Worm (Caenorhabditis elegans) whole organism, L3 larva: ENCODE data around the gene Y46G5A.22.

Experiments used
- fkh-10 ChIP-seq: sonication (generic microtip); optimal IDR thresholded peaks from 2 replicates; lab custom pipeline; 2017; ENCODE audit warnings: missing biosample characterization, missing genetic modification reagents, missing genetic modification characterization
- ztf-4 ChIP-seq: fragments of 150-350 bp; optimal IDR thresholded peaks from 2 replicates; lab custom pipeline; 2014; ENCODE audit warnings: missing biosample characterization, missing genetic modification characterization

DNA sequence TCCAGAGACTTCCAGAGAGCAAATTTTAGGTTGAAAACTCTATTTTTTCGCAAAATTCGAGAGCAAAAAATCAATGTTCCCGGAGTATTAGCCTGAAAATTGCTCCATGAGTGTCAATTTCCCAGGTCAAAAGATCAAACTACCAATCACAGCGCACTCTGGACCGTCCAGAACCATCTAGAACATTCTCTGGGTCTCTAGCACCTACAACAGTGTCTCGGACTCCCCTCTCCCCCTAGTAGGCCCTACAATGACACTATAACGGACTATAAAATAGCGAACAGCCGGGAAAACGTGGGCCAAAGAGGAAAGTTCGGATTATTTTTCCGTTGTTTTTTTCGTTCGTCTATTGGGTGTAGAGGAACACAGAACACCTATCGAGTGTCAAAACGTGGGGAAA lies 19.0 kb downstream of the Y46G5A.22 start:
- no peak for TF ChIP-seq ztf-4 (tag; lab: Kevin White, UChicago)
- TF ChIP-seq fkh-10 (GFP tag; lab: Kevin White, UChicago): no peak
